Fruit fly (Drosophila melanogaster): ENCODE data around the gene Tsf1.

DNA sequence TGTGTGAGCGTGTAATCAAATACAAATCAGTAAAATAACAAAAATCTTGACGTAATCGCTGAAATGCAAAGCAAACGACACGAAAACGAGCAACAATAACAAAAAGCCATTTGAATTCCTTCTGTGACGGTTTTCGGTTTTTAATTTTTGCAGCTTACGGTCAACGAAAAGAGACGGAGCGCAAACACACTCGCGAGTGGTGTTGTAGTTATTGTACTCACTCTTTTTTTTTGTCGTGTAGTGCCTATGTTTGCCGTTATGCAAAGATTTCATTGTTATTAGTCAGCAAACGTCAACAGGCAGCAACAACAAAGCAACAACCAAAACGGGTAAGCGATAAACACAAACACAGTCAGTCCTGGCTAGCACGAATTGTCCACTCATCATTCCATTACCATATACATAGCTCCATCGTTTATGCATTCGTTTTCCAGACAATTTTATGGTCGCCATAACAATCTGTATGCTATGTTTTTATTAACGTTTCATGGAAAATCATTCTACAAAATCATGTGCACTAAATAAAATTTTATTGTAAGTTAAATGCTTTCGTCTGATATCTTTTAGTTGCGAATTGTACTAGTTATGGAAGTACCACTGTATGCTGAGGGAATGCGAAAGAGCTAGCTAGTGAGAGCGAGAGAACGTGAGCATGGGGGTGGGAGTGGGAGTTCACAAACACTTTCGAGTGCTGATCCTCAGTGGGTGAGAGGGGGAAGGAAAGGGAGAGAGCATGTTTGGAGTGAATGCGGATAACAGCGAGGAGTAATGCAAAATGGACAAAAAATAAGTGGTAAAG lies 19.8 kb upstream of the Tsf1 start:
- TF ChIP-seq usp (GFP tag; optimal IDR thresholded peaks at IDR 0.05) = no peak
- TF ChIP-seq CG8478 (optimal IDR thresholded peaks at IDR 0.05) = no peak

All from whole organism.